Fruit fly (Drosophila melanogaster): ENCODE measurements around the gene Sgs7.

DNA sequence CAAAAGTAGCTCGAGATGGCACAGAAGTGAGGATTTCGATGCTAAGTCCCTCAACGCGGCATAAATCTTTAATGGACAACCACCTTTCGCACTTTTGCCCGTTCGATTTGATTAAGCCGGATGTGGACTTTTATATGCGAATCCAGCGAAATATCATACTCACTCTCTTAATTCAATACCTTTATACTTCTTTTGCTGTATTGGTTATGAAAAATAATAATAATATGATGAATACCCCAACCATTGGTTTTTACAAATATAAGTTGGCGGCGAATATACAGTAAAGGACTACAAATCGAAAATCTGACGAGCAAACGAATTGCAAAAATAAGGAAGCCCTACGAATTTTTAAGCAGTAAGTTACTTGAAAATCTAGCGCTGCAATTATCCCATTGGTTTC is 36.7 kb upstream of the Sgs7 start, which contains the start of gene Vha16-3:
- TF ChIP-seq acj6 (GFP tag; optimal IDR thresholded peaks at IDR 0.05) = no peak
- no peak for TF ChIP-seq CG6792 (GFP tag; optimal IDR thresholded peaks at IDR 0.05)
- no peak for TF ChIP-seq dac (GFP tag; optimal IDR thresholded peaks at IDR 0.05)
- no peak for TF ChIP-seq Smox (GFP tag; optimal IDR thresholded peaks at IDR 0.05)
- TF ChIP-seq Blimp-1 (GFP tag; optimal IDR thresholded peaks at IDR 0.05) = no peak
- no peak for TF ChIP-seq net (GFP tag; optimal IDR thresholded peaks at IDR 0.05)
- TF ChIP-seq OdsH (GFP tag; optimal IDR thresholded peaks at IDR 0.05) = no peak
- no peak for TF ChIP-seq CG16779 (tag; optimal IDR thresholded peaks at IDR 0.05)
